Fruit fly (Drosophila melanogaster) whole organism: ENCODE data around the gene Rel.

Experiments used
- CG8478 ChIP-seq: fragments of >200 bp; optimal IDR thresholded peaks from 2 replicates; lab custom pipeline; 2018; ENCODE audit warnings: inconsistent platforms
- Dll ChIP-seq: fragments of >200 bp; optimal IDR thresholded peaks from 2 replicates; lab custom pipeline; 2017
- EcR ChIP-seq, 2 experiments: fragments of >200 bp; optimal IDR thresholded peaks; 2 replicates each; lab custom pipeline; 2017; ENCODE audit warnings: missing biosample characterization in 2 of 2, missing genetic modification characterization in 2 of 2, missing genetic modification reagents in 2 of 2
- pan ChIP-seq: fragments of >200 bp; optimal IDR thresholded peaks from 2 replicates; lab custom pipeline; 2017
- psq ChIP-seq: fragments of >200 bp; optimal IDR thresholded peaks from 2 replicates; lab custom pipeline; 2017
- usp ChIP-seq: fragments of >200 bp; optimal IDR thresholded peaks from 2 replicates; lab custom pipeline; 2017; ENCODE audit warnings: missing biosample characterization, missing genetic modification characterization, mixed read lengths

Gene Rel

dm6 chr3R:9047561-9048465 is at the start of gene Rel:
Gene Rel (minus strand): TSS chr3R:9047977.
- no peak for TF ChIP-seq usp
- TF ChIP-seq EcR (GFP tag; optimal IDR thresholded peaks at IDR 0.05; lab: Kevin White, UChicago), result no peak
- no peak for TF ChIP-seq pan
- no peak for TF ChIP-seq psq (lab: Kevin White, UChicago)
- TF ChIP-seq Dll (lab: Kevin White, UChicago), result no peak
- no peak for TF ChIP-seq CG8478 (lab: Kevin White, UChicago)

DNA sequence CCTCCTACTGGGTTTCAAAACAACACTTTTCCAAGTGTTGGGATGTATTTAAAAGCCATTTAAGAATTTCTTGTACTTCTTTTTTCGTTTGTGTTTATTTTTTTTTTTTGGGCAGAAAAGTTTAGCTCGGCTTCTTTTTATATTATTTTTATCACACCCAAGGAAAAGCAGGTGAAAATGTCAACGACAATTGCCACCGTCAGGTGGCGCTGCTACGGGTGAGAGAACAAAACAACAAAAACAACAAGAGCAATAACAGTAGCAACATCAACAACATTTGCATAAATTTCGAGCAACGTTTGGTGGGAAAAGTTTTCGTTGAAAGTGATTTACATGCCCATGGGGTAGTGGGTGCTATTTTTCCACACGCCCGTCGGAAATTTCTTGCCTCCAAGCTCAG is 42.5 kb upstream of the Rel start:
- no peak for TF ChIP-seq EcR (GFP tag; optimal IDR thresholded peaks at IDR 0.05; lab: Kevin White, UChicago)
- no peak for TF ChIP-seq usp
- TF ChIP-seq CG8478 (lab: Kevin White, UChicago), result no peak
- no peak for TF ChIP-seq psq (lab: Kevin White, UChicago)
- no peak for TF ChIP-seq pan
- no peak for TF ChIP-seq Dll (lab: Kevin White, UChicago)

DNA sequence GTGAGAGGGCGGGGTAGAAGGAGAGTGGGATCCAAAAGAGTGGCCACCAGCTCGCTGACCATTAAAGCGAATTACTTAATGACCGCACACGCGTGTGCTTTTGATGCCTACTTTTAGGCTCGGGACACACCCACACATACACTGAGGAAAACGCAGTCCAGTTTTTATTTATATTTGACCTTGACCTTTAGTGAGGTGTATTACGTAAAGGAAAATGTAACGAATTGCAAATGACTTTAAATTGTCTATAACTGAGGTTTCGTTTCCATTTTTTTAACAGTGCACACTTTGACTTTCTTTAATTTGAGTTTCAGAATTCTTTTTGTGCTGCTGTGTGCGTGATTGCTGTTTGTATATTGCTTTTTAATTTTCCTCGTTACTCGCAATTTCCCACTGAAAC is 37.5 kb upstream of the Rel start:
- TF ChIP-seq pan (no peak), CG8478 (lab: Kevin White, UChicago) (no peak), Dll (lab: Kevin White, UChicago) (no peak), psq (lab: Kevin White, UChicago) (no peak), usp (no peak), EcR (GFP tag; optimal IDR thresholded peaks at IDR 0.05; lab: Kevin White, UChicago) (no peak)

DNA sequence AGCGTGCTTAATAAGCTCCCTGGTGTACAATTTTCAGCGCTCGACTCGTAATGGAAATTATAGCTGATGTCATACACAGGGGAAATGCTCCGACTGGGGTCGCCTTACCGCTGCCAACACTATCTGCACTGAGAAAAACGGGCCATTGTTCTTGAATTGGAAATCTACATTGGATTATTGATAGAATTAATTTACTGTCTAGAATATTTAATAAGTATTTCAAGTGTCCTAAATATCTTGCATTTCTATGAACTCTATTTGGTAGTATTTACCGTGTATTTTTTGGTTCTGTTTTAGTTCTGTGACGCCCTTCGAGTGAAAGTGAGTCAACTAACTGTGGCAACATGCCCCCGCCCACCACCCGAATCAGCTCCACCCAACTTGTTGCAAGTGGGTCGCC is 35.6 kb upstream of the Rel start:
- TF ChIP-seq Dll (lab: Kevin White, UChicago) (no peak), CG8478 (lab: Kevin White, UChicago) (no peak), usp (no peak), psq (lab: Kevin White, UChicago) (no peak), pan (no peak), EcR (GFP tag; optimal IDR thresholded peaks at IDR 0.05; lab: Kevin White, UChicago) (no peak)

dm6 chr3R:9082332-9082731 is 34.6 kb upstream of the Rel start:
- TF ChIP-seq CG8478 (lab: Kevin White, UChicago) (no peak), Dll (lab: Kevin White, UChicago) (no peak), psq (lab: Kevin White, UChicago) (no peak), usp (no peak), EcR (GFP tag; optimal IDR thresholded peaks at IDR 0.05; lab: Kevin White, UChicago) (no peak), pan (no peak)

DNA sequence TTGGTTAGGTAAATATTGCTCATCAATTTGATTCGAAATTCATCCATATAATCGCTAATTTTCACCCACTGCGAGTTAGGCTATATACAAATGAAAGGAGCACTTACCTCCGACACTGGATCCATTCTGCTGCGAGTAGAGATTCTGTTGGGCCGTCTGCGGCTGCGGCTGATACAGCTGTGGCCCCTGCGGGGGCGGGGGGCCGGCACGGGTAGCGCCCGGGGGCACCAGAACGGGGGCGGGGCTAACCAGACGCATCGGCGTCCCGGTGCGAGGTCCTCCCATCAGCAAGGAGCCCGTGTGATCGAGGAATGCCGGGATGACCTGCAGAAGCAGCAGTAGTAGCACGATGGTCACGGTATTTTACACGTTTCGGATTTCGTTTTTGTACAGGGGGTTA is 31.9 kb upstream of the Rel start:
- no peak for TF ChIP-seq Dll (lab: Kevin White, UChicago)
- TF ChIP-seq usp, result no peak
- TF ChIP-seq pan, result no peak

DNA sequence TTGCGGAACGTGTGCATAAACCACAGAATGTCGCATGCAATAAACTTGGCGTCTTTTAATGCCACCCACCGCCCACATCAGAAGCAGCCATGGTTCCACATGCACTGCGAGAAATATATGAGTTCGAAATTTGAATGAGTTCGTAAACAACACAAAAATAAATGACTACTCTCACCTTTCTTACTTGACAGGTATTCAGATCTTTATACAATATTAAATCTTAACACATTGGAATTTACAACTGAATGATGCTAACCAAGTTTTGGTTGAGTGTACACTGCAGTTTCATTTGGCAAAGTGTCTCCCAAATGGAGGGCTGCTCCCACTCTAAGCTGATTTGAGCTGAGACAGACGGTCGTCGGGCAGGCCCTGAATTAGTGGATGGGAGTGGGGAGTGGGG is 27.2 kb upstream of the Rel start:
- TF ChIP-seq Dll (lab: Kevin White, UChicago) (no peak), pan (no peak), psq (lab: Kevin White, UChicago) (no peak), CG8478 (lab: Kevin White, UChicago) (no peak), EcR (GFP tag; optimal IDR thresholded peaks at IDR 0.05; lab: Kevin White, UChicago) (no peak), usp (no peak)

DNA sequence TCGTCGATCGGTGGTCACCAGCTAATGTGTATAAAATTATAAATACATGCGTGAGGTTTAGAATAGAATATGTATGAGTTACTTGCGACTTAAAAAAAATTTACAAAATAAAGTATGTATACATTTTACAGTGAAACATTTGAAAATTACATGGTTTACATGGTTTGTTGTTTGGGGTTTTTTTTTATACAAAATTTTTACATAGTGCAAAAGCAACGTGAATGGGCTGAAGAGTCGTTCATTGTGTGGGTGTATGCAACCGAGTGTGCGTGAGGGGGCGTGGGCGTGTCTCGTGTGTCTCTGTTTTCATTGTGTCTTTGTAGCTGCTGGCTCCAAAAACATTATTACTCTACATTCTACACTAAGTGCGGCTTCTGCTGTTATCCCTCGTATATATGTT is 22.1 kb upstream of the Rel start:
- no peak for TF ChIP-seq CG8478 (lab: Kevin White, UChicago)
- TF ChIP-seq EcR (GFP tag; optimal IDR thresholded peaks at IDR 0.05; lab: Kevin White, UChicago), result no peak
- no peak for TF ChIP-seq psq (lab: Kevin White, UChicago)
- no peak for TF ChIP-seq Dll (lab: Kevin White, UChicago)
- TF ChIP-seq pan, result no peak
- TF ChIP-seq usp, result no peak

DNA sequence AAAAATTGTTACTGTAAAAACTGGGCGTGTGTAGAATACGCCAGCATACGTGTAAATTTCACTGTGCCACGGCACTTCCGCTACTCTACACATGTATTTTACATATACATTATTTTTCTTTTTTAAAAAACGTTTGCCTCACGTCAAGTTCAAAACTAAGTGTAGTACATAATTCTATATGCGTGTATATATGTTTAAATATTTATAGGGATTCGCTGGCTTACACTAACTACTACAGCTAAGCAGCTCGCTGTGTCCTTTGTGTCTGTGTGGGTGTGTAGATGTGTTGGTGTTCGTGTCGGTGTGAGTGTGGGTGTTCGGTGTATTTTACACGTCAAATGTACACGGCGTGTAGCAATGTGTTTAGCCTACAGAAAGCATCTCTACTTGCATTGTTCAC is 20.6 kb upstream of the Rel start:
- TF ChIP-seq pan (no peak), Dll (lab: Kevin White, UChicago) (no peak), psq (lab: Kevin White, UChicago) (no peak), CG8478 (lab: Kevin White, UChicago) (no peak), EcR (GFP tag; optimal IDR thresholded peaks at IDR 0.05; lab: Kevin White, UChicago) (no peak), usp (no peak)

DNA sequence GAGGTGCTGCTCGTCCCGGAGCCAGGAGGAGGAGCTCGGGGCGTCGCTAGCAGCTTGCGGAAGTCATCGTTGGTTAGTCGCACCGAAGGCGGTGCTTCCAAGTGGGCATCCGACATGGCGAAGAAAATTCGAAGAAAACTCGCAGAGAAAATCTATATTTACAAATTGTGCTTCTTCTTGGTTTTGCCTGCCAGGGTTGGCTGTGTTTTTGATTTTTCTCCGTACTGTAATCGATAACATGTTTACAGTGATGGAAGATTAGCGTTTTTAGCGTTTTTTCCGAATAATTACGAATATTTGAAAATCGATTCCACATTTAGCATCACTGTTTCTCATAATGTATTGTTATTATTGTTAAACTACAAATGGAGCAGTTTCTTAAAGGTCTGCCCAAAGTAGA is 17.1 kb upstream of the Rel start, which contains the start of the genes beag and Ada:
Gene beag, minus strand, starts transcription at position 205 of the 400 bp plus-strand sequence.
Gene Ada, plus strand, starts transcription at position 310 of the 400 bp plus-strand sequence.
- no peak for TF ChIP-seq pan
- no peak for TF ChIP-seq psq (lab: Kevin White, UChicago)
- no peak for TF ChIP-seq usp
- TF ChIP-seq CG8478 (lab: Kevin White, UChicago), result no peak
- no peak for TF ChIP-seq EcR (GFP tag; optimal IDR thresholded peaks at IDR 0.05; lab: Kevin White, UChicago)
- no peak for TF ChIP-seq Dll (lab: Kevin White, UChicago)

DNA sequence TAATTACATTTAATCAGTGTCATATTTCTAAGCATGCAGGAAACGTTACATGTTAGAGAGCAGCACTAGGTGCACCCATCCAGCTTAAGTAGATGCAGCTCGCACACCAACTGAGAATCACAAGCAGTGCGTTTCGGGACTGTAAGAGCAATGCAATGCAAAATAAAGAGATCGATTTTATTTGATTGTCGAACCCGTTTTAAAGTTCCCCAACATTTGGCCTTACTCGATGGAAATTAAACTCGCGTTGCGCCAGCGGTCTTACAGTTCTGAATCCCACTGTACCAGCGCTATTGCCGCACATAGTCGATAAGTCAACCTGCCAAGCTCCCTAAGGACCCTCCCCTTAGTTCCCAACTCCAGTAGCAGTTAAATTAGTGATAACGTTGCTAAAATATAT is 15.0 kb upstream of the Rel start:
- TF ChIP-seq psq (lab: Kevin White, UChicago) (no peak), EcR (GFP tag; optimal IDR thresholded peaks at IDR 0.05; lab: Kevin White, UChicago) (no peak), Dll (lab: Kevin White, UChicago) (no peak), CG8478 (lab: Kevin White, UChicago) (no peak), usp (no peak), pan (no peak)

- TF ChIP-seq usp, result no peak
- TF ChIP-seq pan, result no peak
- peak; percentile 90 for TF ChIP-seq Dll (lab: Kevin White, UChicago)
- TF ChIP-seq psq (lab: Kevin White, UChicago), result no peak
Measured at dm6 chr3R:9057398-9058058, 9.8 kb upstream of the Rel start.
